Fruit fly (Drosophila melanogaster) whole organism, embryonic: Measurements from ENCODE around the gene M6.

Experiments used
- B-H1 ChIP-seq: fragments of 200-800 bp; sonication (Bioruptor generic); IDR thresholded peaks from 3 replicates; pipeline ENCODE4 v1.3.6; 2022; ENCODE audit warnings: missing biosample characterization, missing genetic modification characterization
- CG10321 ChIP-seq: fragments of 200-800 bp; sonication (Bioruptor generic); IDR thresholded peaks from 2 replicates; pipeline ENCODE4 v1.3.6; 2022; ENCODE audit warnings: missing biosample characterization, missing genetic modification characterization
- CG10366 ChIP-seq: fragments of 200-800 bp; sonication (Bioruptor generic); IDR thresholded peaks from 2 replicates; pipeline ENCODE4 v1.3.6; 2022; ENCODE audit warnings: missing biosample characterization, missing genetic modification characterization
- CG11093 ChIP-seq: fragments of 200-800 bp; sonication (Bioruptor generic); IDR thresholded peaks from 3 replicates; pipeline ENCODE4 v1.3.6; 2022; ENCODE audit warnings: missing biosample characterization, missing genetic modification characterization
- CG13123 ChIP-seq: fragments of 200-800 bp; sonication (Bioruptor generic); optimal IDR thresholded peaks from 2 replicates; lab custom pipeline; 2016; ENCODE audit warnings: missing biosample characterization, missing genetic modification characterization
- CG14014 ChIP-seq: fragments of 200-800 bp; sonication (Bioruptor generic); IDR thresholded peaks from 2 replicates; pipeline ENCODE4 v1.3.6; 2022; ENCODE audit warnings: missing biosample characterization, missing genetic modification characterization
- CG16863 ChIP-seq: fragments of 200-800 bp; sonication (Bioruptor generic); optimal IDR thresholded peaks from 3 replicates; lab custom pipeline; 2016; ENCODE audit warnings: missing biosample characterization, missing genetic modification characterization
- CG17359 ChIP-seq: fragments of 200-800 bp; sonication (Bioruptor generic); optimal IDR thresholded peaks from 3 replicates; lab custom pipeline; 2018; ENCODE audit warnings: missing biosample characterization, mild to moderate bottlenecking, missing genetic modification characterization, moderate library complexity
- CG17612 ChIP-seq: fragments of 200-800 bp; sonication (Bioruptor generic); IDR thresholded peaks from 2 replicates; pipeline ENCODE4 v1.3.6; 2022; ENCODE audit warnings: missing biosample characterization, missing genetic modification characterization
- CG17802 ChIP-seq: fragments of 200-800 bp; sonication (Bioruptor generic); optimal IDR thresholded peaks from 2 replicates; lab custom pipeline; 2018; ENCODE audit warnings: missing biosample characterization, mild to moderate bottlenecking, missing genetic modification characterization, moderate library complexity
- CG18599 ChIP-seq: fragments of 200-800 bp; sonication (Bioruptor generic); optimal IDR thresholded peaks from 3 replicates; lab custom pipeline; 2017; ENCODE audit warnings: missing biosample characterization, missing genetic modification characterization, mild to moderate bottlenecking, moderate library complexity, missing genetic modification reagents
- CG30020 ChIP-seq: fragments of 200-800 bp; optimal IDR thresholded peaks from 2 replicates; lab custom pipeline; 2019; ENCODE audit warnings: missing biosample characterization, mild to moderate bottlenecking, missing genetic modification characterization, moderate library complexity
- CG34422 ChIP-seq: fragments of 200-800 bp; sonication (Bioruptor generic); IDR thresholded peaks from 3 replicates; pipeline ENCODE4 v1.3.6; 2022; ENCODE audit warnings: missing biosample characterization, missing genetic modification characterization
- CG3838 ChIP-seq: fragments of 200-800 bp; sonication (Bioruptor generic); optimal IDR thresholded peaks from 3 replicates; lab custom pipeline; 2016; ENCODE audit warnings: missing biosample characterization, missing genetic modification characterization
- CG4282 ChIP-seq: fragments of 200-800 bp; sonication (Bioruptor generic); optimal IDR thresholded peaks from 2 replicates; lab custom pipeline; 2016; ENCODE audit warnings: missing biosample characterization, missing genetic modification characterization
- CG6689 ChIP-seq: fragments of 200-800 bp; sonication (Bioruptor generic); IDR thresholded peaks from 2 replicates; pipeline ENCODE4 v1.3.6; 2022; ENCODE audit warnings: missing biosample characterization, missing genetic modification characterization
- CG7745 ChIP-seq: fragments of 200-800 bp; sonication (Bioruptor generic); optimal IDR thresholded peaks from 2 replicates; lab custom pipeline; 2018; ENCODE audit warnings: missing biosample characterization, mild to moderate bottlenecking, missing genetic modification characterization, moderate library complexity
- CG8281 ChIP-seq: fragments of 200-800 bp; sonication (Bioruptor generic); optimal IDR thresholded peaks from 2 replicates; lab custom pipeline; 2018; ENCODE audit warnings: missing biosample characterization, mild to moderate bottlenecking, missing genetic modification characterization, moderate library complexity
- CG9727 ChIP-seq: fragments of 200-800 bp; sonication (Bioruptor generic); optimal IDR thresholded peaks from 3 replicates; lab custom pipeline; 2017; ENCODE audit warnings: missing biosample characterization, mild to moderate bottlenecking, missing genetic modification characterization
- Ets65A ChIP-seq: fragments of 200-800 bp; sonication (Bioruptor generic); peaks from one replicate; lab custom pipeline; 2016; ENCODE audit warnings: missing biosample characterization, missing genetic modification characterization
- Fer2 ChIP-seq: fragments of 200-800 bp; sonication (Bioruptor generic); optimal IDR thresholded peaks from 2 replicates; lab custom pipeline; 2018; ENCODE audit warnings: missing biosample characterization, mild to moderate bottlenecking, missing genetic modification characterization, moderate library complexity
- Hey ChIP-seq: fragments of 200-800 bp; sonication (Bioruptor generic); optimal IDR thresholded peaks from 3 replicates; lab custom pipeline; 2018; ENCODE audit warnings: missing biosample characterization, mild to moderate bottlenecking, missing genetic modification characterization
- Hr39 ChIP-seq: fragments of >200 bp; optimal IDR thresholded peaks from 2 replicates; lab custom pipeline; 2017
- Kr ChIP-seq: fragments of 200-800 bp; sonication (Bioruptor generic); optimal IDR thresholded peaks from 2 replicates; lab custom pipeline; 2017; ENCODE audit warnings: missing biosample characterization, mild to moderate bottlenecking, missing genetic modification characterization
- Oaz ChIP-seq: fragments of 200-800 bp; sonication (Bioruptor generic); IDR thresholded peaks from 2 replicates; pipeline ENCODE4 v1.3.6; 2022; ENCODE audit warnings: missing biosample characterization, missing genetic modification characterization
- Vsx1 ChIP-seq: fragments of 200-800 bp; sonication (Bioruptor generic); optimal IDR thresholded peaks from 2 replicates; lab custom pipeline; 2017; ENCODE audit warnings: missing biosample characterization, mild to moderate bottlenecking, missing genetic modification characterization, missing genetic modification reagents
- ase ChIP-seq: fragments of 200-800 bp; sonication (Bioruptor generic); IDR thresholded peaks from 3 replicates; pipeline ENCODE4 v1.3.6; 2022; ENCODE audit warnings: missing biosample characterization, missing genetic modification characterization
- bowl ChIP-seq: fragments of 200-800 bp; sonication (Bioruptor generic); IDR thresholded peaks from 2 replicates; pipeline ENCODE4 v1.3.6; 2022; ENCODE audit warnings: missing biosample characterization, missing genetic modification characterization
- dpn ChIP-seq, 2 experiments: fragments of 200-800 bp; sonication (Bioruptor generic); optimal IDR thresholded peaks; 3 replicates each; lab custom pipeline; 2016; ENCODE audit warnings: missing biosample characterization in 2 of 2, missing genetic modification characterization in 2 of 2
- dysf ChIP-seq: fragments of 200-800 bp; sonication (Bioruptor generic); IDR thresholded peaks from 3 replicates; pipeline ENCODE4 v1.3.6; 2022; ENCODE audit warnings: missing biosample characterization, missing genetic modification characterization
- fd102C ChIP-seq: fragments of 200-800 bp; sonication (Bioruptor generic); optimal IDR thresholded peaks from 2 replicates; lab custom pipeline; 2018; ENCODE audit warnings: missing biosample characterization, mild to moderate bottlenecking, missing genetic modification characterization, moderate library complexity
- gfzf ChIP-seq: fragments of 200-800 bp; sonication (Bioruptor generic); optimal IDR thresholded peaks from 2 replicates; lab custom pipeline; 2016; ENCODE audit warnings: missing biosample characterization, mild to moderate bottlenecking, missing genetic modification characterization, moderate library complexity
- ken ChIP-seq: fragments of 200-800 bp; sonication (Bioruptor generic); IDR thresholded peaks from 3 replicates; pipeline ENCODE4 v1.3.6; 2022; ENCODE audit warnings: missing biosample characterization, missing genetic modification characterization
- lilli ChIP-seq: fragments of 200-800 bp; sonication (Bioruptor generic); optimal IDR thresholded peaks from 3 replicates; lab custom pipeline; 2016; ENCODE audit warnings: missing biosample characterization, missing genetic modification characterization
- lola ChIP-seq, 3 experiments: fragments of >200 bp in 2 of 3; fragments of 200-800 bp in 1 of 3; sonication (Bioruptor generic) in 1 of 3; optimal IDR thresholded peaks; 2 replicates each; lab custom pipeline; 2017 to 2019; ENCODE audit warnings: missing biosample characterization in 3 of 3, missing genetic modification characterization in 3 of 3, mild to moderate bottlenecking in 1 of 3, moderate library complexity in 1 of 3
- luna ChIP-seq: fragments of 200-800 bp; sonication (Bioruptor generic); optimal IDR thresholded peaks from 2 replicates; lab custom pipeline; 2016; ENCODE audit warnings: missing biosample characterization, missing genetic modification characterization
- mld ChIP-seq: fragments of 200-800 bp; sonication (Bioruptor generic); IDR thresholded peaks from 3 replicates; pipeline ENCODE4 v1.3.6; 2022; ENCODE audit warnings: missing biosample characterization, missing genetic modification characterization; ENCODE audit not compliant: partially characterized antibody
- nom ChIP-seq: fragments of 200-800 bp; sonication (Bioruptor generic); optimal IDR thresholded peaks from 2 replicates; lab custom pipeline; 2017; ENCODE audit warnings: missing biosample characterization, missing genetic modification characterization, mild to moderate bottlenecking, moderate library complexity, missing genetic modification reagents
- oc ChIP-seq: fragments of 200-800 bp; sonication (Bioruptor generic); optimal IDR thresholded peaks from 2 replicates; lab custom pipeline; 2018; ENCODE audit warnings: missing biosample characterization, mild to moderate bottlenecking, missing genetic modification characterization, moderate library complexity
- phol ChIP-seq: fragments of 200-800 bp; sonication (Bioruptor generic); optimal IDR thresholded peaks from 3 replicates; lab custom pipeline; 2018; ENCODE audit warnings: missing biosample characterization, mild to moderate bottlenecking, missing genetic modification characterization, moderate library complexity
- rib ChIP-seq: fragments of 200-800 bp; sonication (Bioruptor generic); IDR thresholded peaks from 2 replicates; pipeline ENCODE4 v1.3.6; 2022; ENCODE audit warnings: missing biosample characterization, missing genetic modification characterization
- scrt ChIP-seq: fragments of 200-800 bp; sonication (Bioruptor generic); optimal IDR thresholded peaks from 2 replicates; lab custom pipeline; 2018; ENCODE audit warnings: missing biosample characterization, mild to moderate bottlenecking, missing genetic modification characterization, moderate library complexity
- sd ChIP-seq: fragments of 200-800 bp; sonication (Bioruptor generic); optimal IDR thresholded peaks from 3 replicates; lab custom pipeline; 2018; ENCODE audit warnings: missing biosample characterization, mild to moderate bottlenecking, missing genetic modification characterization, moderate library complexity
- slou ChIP-seq: fragments of 200-800 bp; sonication (Bioruptor generic); optimal IDR thresholded peaks from 3 replicates; lab custom pipeline; 2016; ENCODE audit warnings: missing biosample characterization, missing genetic modification characterization
- so ChIP-seq: fragments of 200-800 bp; sonication (Bioruptor generic); IDR thresholded peaks from 3 replicates; pipeline ENCODE4 v1.3.6; 2022; ENCODE audit warnings: missing biosample characterization, missing genetic modification characterization
- ssp ChIP-seq: fragments of 200-800 bp; sonication (Bioruptor generic); IDR thresholded peaks from 2 replicates; pipeline ENCODE4 v1.3.6; 2022; ENCODE audit warnings: missing biosample characterization, missing genetic modification characterization
- stc ChIP-seq: fragments of 200-800 bp; sonication (Bioruptor generic); IDR thresholded peaks from 2 replicates; pipeline ENCODE4 v1.3.6; 2022; ENCODE audit warnings: missing biosample characterization, missing genetic modification characterization
- toy ChIP-seq: fragments of 200-800 bp; sonication (Bioruptor generic); IDR thresholded peaks from 2 replicates; pipeline ENCODE4 v1.3.6; 2022; ENCODE audit warnings: missing biosample characterization, missing genetic modification characterization
- tx ChIP-seq: fragments of 200-800 bp; sonication (Bioruptor generic); optimal IDR thresholded peaks from 2 replicates; lab custom pipeline; 2016; ENCODE audit warnings: missing biosample characterization, missing genetic modification characterization

M6 gene

DNA sequence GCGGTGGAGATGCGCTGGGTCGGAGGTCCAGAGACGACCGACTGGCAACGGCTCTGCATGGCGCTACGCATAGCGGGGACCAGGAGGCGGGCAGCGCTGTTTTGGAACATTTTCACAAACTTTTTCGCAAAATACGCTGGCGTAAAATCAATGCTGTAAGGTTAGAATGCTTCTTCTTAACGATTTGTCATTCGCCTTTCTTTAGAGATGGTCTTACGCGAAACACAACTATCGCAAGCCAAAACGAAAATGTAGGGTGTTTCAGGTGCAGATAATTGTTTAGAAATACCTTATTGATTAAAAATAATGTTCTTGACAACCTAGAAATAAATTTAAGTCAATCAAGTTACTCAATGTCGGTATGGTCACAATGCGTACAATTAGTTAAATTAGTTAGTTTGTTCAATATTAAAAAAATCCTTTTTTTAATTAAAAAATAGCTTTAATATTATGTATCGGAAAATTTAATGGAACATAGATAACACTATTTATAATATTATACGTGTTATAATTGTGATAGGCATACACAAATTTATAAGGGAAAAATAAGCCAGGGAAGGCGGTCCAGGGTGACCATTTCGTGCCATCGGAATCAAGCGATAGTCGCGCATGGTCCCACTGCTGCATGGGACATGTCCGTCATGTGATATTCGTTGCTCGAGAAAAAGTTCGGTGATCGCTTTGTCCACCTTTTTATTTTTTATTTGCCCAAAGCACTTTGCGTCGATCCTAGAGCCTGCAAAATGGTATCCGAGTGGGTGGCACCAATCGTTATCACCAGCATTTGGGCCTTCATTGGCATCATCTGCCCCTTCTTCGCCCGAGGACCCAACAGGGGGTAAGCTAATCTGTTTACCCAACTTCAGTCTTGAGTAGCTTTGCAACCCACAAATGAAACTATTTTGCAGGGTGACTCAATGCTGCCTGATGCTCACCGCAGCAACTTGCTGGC, 31.9 kb downstream of the M6 start, which contains the start of the genes COX8 and VhaM9.7-b (continued):
- peak; percentile 44; the same call in 1 of the 3 replicates for TF ChIP-seq mld
- peak; percentile 25 for TF ChIP-seq tx
- TF ChIP-seq CG16863 (GFP tag; lab: Kevin White, UChicago): peak; percentile 40
- peak; percentile 69 for TF ChIP-seq gfzf (GFP tag; lab: Kevin White, UChicago)
- TF ChIP-seq toy (GFP tag; lab: Robert Waterston, UW): no peak
- no peak for TF ChIP-seq Fer2 (tag; lab: Kevin White, UChicago)
- TF ChIP-seq so (GFP tag; lab: Robert Waterston, UW): no peak
- TF ChIP-seq ase (GFP tag; lab: Robert Waterston, UW): no peak
- peak; percentile 66 for TF ChIP-seq CG34422 (GFP tag; lab: Robert Waterston, UW)
- TF ChIP-seq CG9727 (GFP tag; lab: Kevin White, UChicago): no peak
- peak; percentile 61; the same call in 1 of the 2 replicates for TF ChIP-seq CG10366 (GFP tag; lab: Robert Waterston, UW)
- TF ChIP-seq CG11093 (GFP tag; lab: Robert Waterston, UW): no peak
- TF ChIP-seq stc (GFP tag; lab: Robert Waterston, UW): no peak; the same call in 1 of the 2 replicates
- TF ChIP-seq dpn (GFP tag; optimal IDR thresholded peaks at IDR 0.05; lab: Kevin White, UChicago): peak; percentile 54 to 68
- no peak for TF ChIP-seq scrt (GFP tag; lab: Kevin White, UChicago)
- peak; percentile 80 for TF ChIP-seq lilli (GFP tag; lab: Kevin White, UChicago)
- peak; percentile 96 for TF ChIP-seq Ets65A
- 0 out of 2 replicates have a peak, but pooled peaks have one; percentile 10 for TF ChIP-seq rib (GFP tag; lab: Robert Waterston, UW)
- no peak for TF ChIP-seq bowl (GFP tag; lab: Robert Waterston, UW)
- TF ChIP-seq ken (GFP tag; lab: Robert Waterston, UW): no peak; the same call in 2 of the 3 replicates
- no peak for TF ChIP-seq Kr
- TF ChIP-seq phol (tag; lab: Kevin White, UChicago): peak; percentile 77
- no peak for TF ChIP-seq Vsx1
- no peak for TF ChIP-seq B-H1 (GFP tag; lab: Robert Waterston, UW)
- TF ChIP-seq CG4282 (GFP tag; lab: Kevin White, UChicago): peak; percentile 15
- no peak for TF ChIP-seq CG14014 (GFP tag; lab: Robert Waterston, UW)
- no peak for TF ChIP-seq CG17802
- TF ChIP-seq CG13123: peak; percentile 45
- peak; percentile 13 for TF ChIP-seq CG3838 (GFP tag; lab: Kevin White, UChicago)
- TF ChIP-seq CG30020: peak; percentile 75
- peak; percentile 64 for TF ChIP-seq CG8281 (tag; lab: Kevin White, UChicago)
- no peak for TF ChIP-seq Oaz (GFP tag; lab: Robert Waterston, UW)
- TF ChIP-seq dysf (GFP tag; lab: Robert Waterston, UW): 0 out of 3 replicates have a peak, but pooled peaks have one; percentile 57
- peak; percentile 57 for TF ChIP-seq slou
- TF ChIP-seq sd (tag; lab: Kevin White, UChicago): no peak
- no peak for TF ChIP-seq CG10321 (GFP tag; lab: Robert Waterston, UW)
- no peak for TF ChIP-seq Hr39 (lab: Kevin White, UChicago)
- TF ChIP-seq CG6689 (GFP tag; lab: Robert Waterston, UW): peak; percentile 95
- TF ChIP-seq CG17359: peak; percentile 45
- no peak for TF ChIP-seq fd102C (GFP tag; lab: Kevin White, UChicago)
- no peak for TF ChIP-seq CG17612 (GFP tag; lab: Robert Waterston, UW)
- no peak for TF ChIP-seq Hey (tag; lab: Kevin White, UChicago)
- no peak for TF ChIP-seq CG18599 (GFP tag; lab: Kevin White, UChicago)
- TF ChIP-seq ssp (GFP tag; lab: Robert Waterston, UW): peak; percentile 45
- no peak for TF ChIP-seq nom
- TF ChIP-seq luna (GFP tag; lab: Kevin White, UChicago): peak; percentile 1
- no peak for TF ChIP-seq oc (tag; lab: Kevin White, UChicago)
- no peak for TF ChIP-seq CG7745 (tag; lab: Kevin White, UChicago)
- TF ChIP-seq lola (GFP tag; optimal IDR thresholded peaks at IDR 0.05; lab: Kevin White, UChicago): peak in 1 of 3 experiments; percentile 62
